Worm (Caenorhabditis elegans): ENCODE results near the gene glr-2.

glr-2 gene

DNA sequence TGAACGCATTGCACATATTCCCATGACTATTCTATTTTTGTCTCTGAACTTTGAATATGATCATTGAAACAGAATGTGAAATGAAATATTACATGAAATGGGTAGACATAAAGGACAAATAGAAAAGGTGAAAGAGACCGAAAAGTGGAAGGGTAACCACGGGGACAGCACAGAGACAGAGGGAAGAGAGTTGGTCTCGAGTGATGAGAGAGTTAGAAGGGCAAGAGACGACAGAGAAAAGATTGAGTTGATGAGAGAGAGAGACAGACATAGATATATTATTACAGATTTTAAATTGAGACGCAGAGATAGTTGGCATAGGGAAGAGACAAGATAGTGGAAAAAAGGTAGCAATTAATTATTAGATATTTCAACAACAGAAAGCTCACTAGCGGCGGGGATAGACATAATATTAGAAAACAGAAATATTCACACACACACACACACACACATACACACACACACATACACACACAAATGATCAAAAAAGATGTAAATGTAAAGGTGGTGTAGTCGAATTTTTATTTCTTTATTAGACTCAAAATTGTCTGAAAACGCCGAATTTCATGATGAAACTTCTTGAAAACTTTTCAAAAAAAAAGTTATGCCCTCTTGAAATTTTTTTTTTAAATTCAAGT lies 28.0 kb downstream of the glr-2 start:
- no peak for TF ChIP-seq ceh-82 (tag; optimal IDR thresholded peaks at IDR 0.05)
- TF ChIP-seq nhr-77 (tag; optimal IDR thresholded peaks at IDR 0.05), result no peak
- peak; percentile 74 for TF ChIP-seq blmp-1 (tag; optimal IDR thresholded peaks at IDR 0.05; ENCODE audit: insufficient read depth)
- TF ChIP-seq unc-55 (GFP tag; optimal IDR thresholded peaks at IDR 0.05), result peak; percentile 61
- no peak for TF ChIP-seq ztf-11 (tag; optimal IDR thresholded peaks at IDR 0.05)
- TF ChIP-seq fos-1 (tag; optimal IDR thresholded peaks at IDR 0.05), result peak; percentile 76
- no peak for TF ChIP-seq aly-2 (tag; optimal IDR thresholded peaks at IDR 0.05)
- peak; percentile 89 for TF ChIP-seq nhr-25 (tag; optimal IDR thresholded peaks at IDR 0.05)
- no peak for TF ChIP-seq nhr-11 (tag; optimal IDR thresholded peaks at IDR 0.05)
- no peak for TF ChIP-seq lin-39 (tag; optimal IDR thresholded peaks at IDR 0.05)
- no peak for TF ChIP-seq peb-1 (tag; optimal IDR thresholded peaks at IDR 0.05)
- no peak for TF ChIP-seq zag-1 (tag; optimal IDR thresholded peaks at IDR 0.05)
- peak; percentile 87 for TF ChIP-seq F13H6.1 (tag; optimal IDR thresholded peaks at IDR 0.05)
- TF ChIP-seq R02D3.7 (tag; optimal IDR thresholded peaks at IDR 0.05), result no peak
- peak; percentile 7 for TF ChIP-seq ama-1 (optimal IDR thresholded peaks at IDR 0.05)
- TF ChIP-seq ztf-1 (GFP tag; conservative IDR thresholded peaks at IDR 0.05), result no peak
- TF ChIP-seq sma-3 (GFP tag; optimal IDR thresholded peaks at IDR 0.05), result peak; percentile 74
- TF ChIP-seq egl-27 (tag; optimal IDR thresholded peaks at IDR 0.05), result peak; percentile 91
- TF ChIP-seq mab-5 (tag; optimal IDR thresholded peaks at IDR 0.05), result no peak
- TF ChIP-seq nhr-237 (tag; optimal IDR thresholded peaks at IDR 0.05), result no peak
- TF ChIP-seq snpc-4 (tag; optimal IDR thresholded peaks at IDR 0.05), result peak; percentile 27
- no peak for TF ChIP-seq unc-62 (GFP tag; optimal IDR thresholded peaks at IDR 0.05)
- TF ChIP-seq C34F6.9 (tag; optimal IDR thresholded peaks at IDR 0.05), result peak; percentile 71
- TF ChIP-seq mdl-1 (tag; optimal IDR thresholded peaks at IDR 0.05), result no peak
- TF ChIP-seq nhr-21 (tag; optimal IDR thresholded peaks at IDR 0.05), result peak; percentile 76
- TF ChIP-seq nhr-10 (tag; optimal IDR thresholded peaks at IDR 0.05), result peak; percentile 35
- TF ChIP-seq crh-2 (tag; optimal IDR thresholded peaks at IDR 0.05), result peak; percentile 79
- peak; percentile 86 for TF ChIP-seq nhr-6 (tag; optimal IDR thresholded peaks at IDR 0.05)
- TF ChIP-seq lin-11 (tag; optimal IDR thresholded peaks at IDR 0.05), result no peak
- peak; percentile 75 for TF ChIP-seq ztf-4 (tag; optimal IDR thresholded peaks at IDR 0.05)
- no peak for TF ChIP-seq unc-39 (tag; optimal IDR thresholded peaks at IDR 0.05)
- TF ChIP-seq dmd-4 (tag; optimal IDR thresholded peaks at IDR 0.05), result no peak
- TF ChIP-seq lin-13 (GFP tag; optimal IDR thresholded peaks at IDR 0.05), result peak; percentile 64
- no peak for TF ChIP-seq ceh-16 (tag; optimal IDR thresholded peaks at IDR 0.05)
- no peak for TF ChIP-seq nhr-12 (tag; optimal IDR thresholded peaks at IDR 0.05)
- peak; percentile 78 for TF ChIP-seq nhr-129 (tag; optimal IDR thresholded peaks at IDR 0.05)
- peak; percentile 21 for TF ChIP-seq gmeb-1 (tag; optimal IDR thresholded peaks at IDR 0.05)
- TF ChIP-seq sem-4 (tag; optimal IDR thresholded peaks at IDR 0.05), result peak; percentile 60
- TF ChIP-seq nhr-23 (tag; optimal IDR thresholded peaks at IDR 0.05), result no peak
- no peak for TF ChIP-seq mbf-1 (tag; optimal IDR thresholded peaks at IDR 0.05)
- TF ChIP-seq alr-1 (tag; optimal IDR thresholded peaks at IDR 0.05), result no peak
- TF ChIP-seq lsy-2 (tag; optimal IDR thresholded peaks at IDR 0.05), result peak; percentile 25 to 69
- no peak for TF ChIP-seq elt-1 (tag; optimal IDR thresholded peaks at IDR 0.05)
- TF ChIP-seq elt-3 (tag; optimal IDR thresholded peaks at IDR 0.05), result no peak
- TF ChIP-seq ZK546.5 (tag; optimal IDR thresholded peaks at IDR 0.05), result no peak
- peak; percentile 81 for TF ChIP-seq sma-9 (GFP tag; optimal IDR thresholded peaks at IDR 0.05)
- TF ChIP-seq sma-9 (tag; optimal IDR thresholded peaks at IDR 0.05), result no peak
- no peak for TF ChIP-seq skn-1 (tag; optimal IDR thresholded peaks at IDR 0.05)
- TF ChIP-seq Y55F3AM.14 (GFP tag; optimal IDR thresholded peaks at IDR 0.05), result no peak

Data from whole organism, L2 larva.